Fruit fly (Drosophila melanogaster): ENCODE data around the gene Samuel.

Samuel gene

DNA sequence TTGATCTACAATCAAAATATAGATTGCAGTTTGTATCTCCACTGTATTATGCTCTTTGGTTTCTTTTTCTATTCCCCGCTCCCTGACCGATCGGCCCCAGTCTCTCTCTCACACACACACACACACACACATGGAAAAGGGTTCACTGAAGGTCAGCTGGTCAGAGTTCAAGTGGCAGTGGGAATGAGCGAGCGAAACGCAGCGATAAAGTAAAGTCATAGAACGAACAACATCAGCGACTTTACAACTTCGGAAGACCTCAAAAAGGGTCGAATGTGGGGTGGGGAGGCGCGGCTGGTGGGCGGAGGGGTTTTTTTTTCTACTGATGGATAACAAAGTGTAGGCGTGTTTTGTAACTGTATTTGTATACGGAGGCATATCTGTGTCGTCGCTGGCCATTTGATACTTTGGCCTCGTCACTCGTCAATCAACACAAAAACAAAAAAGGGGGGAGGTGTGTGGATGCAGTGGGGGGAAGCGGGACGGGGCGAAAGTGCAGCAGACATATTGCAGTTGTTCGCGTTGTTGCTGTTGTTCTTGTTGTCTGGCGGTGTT, 8.6 kb downstream of the Samuel start (continued):
- TF ChIP-seq fd96Cb (tag; optimal IDR thresholded peaks at IDR 0.05) = no peak
- peak; percentile 47 for TF ChIP-seq kni (GFP tag; optimal IDR thresholded peaks at IDR 0.05)
- 0 out of 2 replicates have a peak, but pooled peaks have one; percentile 4 for TF ChIP-seq Taf1 (GFP tag; IDR thresholded peaks at IDR 0.05)
- no peak for TF ChIP-seq CG18599 (GFP tag; optimal IDR thresholded peaks at IDR 0.05)
- no peak for TF ChIP-seq Oaz (GFP tag; IDR thresholded peaks at IDR 0.05)
- TF ChIP-seq crol (GFP tag; IDR thresholded peaks at IDR 0.05) = peak; percentile 84
- TF ChIP-seq CkIIα-i1 (GFP tag; IDR thresholded peaks at IDR 0.05) = no peak
- no peak for TF ChIP-seq gsb-n (tag; optimal IDR thresholded peaks at IDR 0.05)
- TF ChIP-seq CG9932 (GFP tag; IDR thresholded peaks at IDR 0.05) = 0 out of 2 replicates have a peak, but pooled peaks have one; percentile 1
- no peak for TF ChIP-seq Hmx (GFP tag; optimal IDR thresholded peaks at IDR 0.05)
- no peak for TF ChIP-seq CG18011 (GFP tag; optimal IDR thresholded peaks at IDR 0.05)
- TF ChIP-seq CG10274 (GFP tag; optimal IDR thresholded peaks at IDR 0.05) = no peak
- TF ChIP-seq nmo (GFP tag; optimal IDR thresholded peaks at IDR 0.05) = no peak
- TF ChIP-seq oc (tag; optimal IDR thresholded peaks at IDR 0.05) = no peak
- no peak for TF ChIP-seq Atf3 (GFP tag; optimal IDR thresholded peaks at IDR 0.05)
- TF ChIP-seq slp2 (GFP tag; optimal IDR thresholded peaks at IDR 0.05) = no peak
- no peak for TF ChIP-seq CG8944 (GFP tag; optimal IDR thresholded peaks at IDR 0.05)
- no peak for TF ChIP-seq Scr (GFP tag; IDR thresholded peaks at IDR 0.05; ENCODE audit: partially characterized antibody)
- no peak for TF ChIP-seq CG9876 (GFP tag; optimal IDR thresholded peaks at IDR 0.05)
- TF ChIP-seq CG2678 (tag; optimal IDR thresholded peaks at IDR 0.05) = no peak
- no peak for TF ChIP-seq Jarid2 (GFP tag; optimal IDR thresholded peaks at IDR 0.05)
- TF ChIP-seq chn (GFP tag; optimal IDR thresholded peaks at IDR 0.05) = no peak
- TF ChIP-seq dmrt11E (tag; optimal IDR thresholded peaks at IDR 0.05) = no peak
- TF ChIP-seq CG3847 (GFP tag; IDR thresholded peaks at IDR 0.05) = no peak
- TF ChIP-seq nerfin-2 (GFP tag; IDR thresholded peaks at IDR 0.05; ENCODE audit: partially characterized antibody) = no peak
- no peak for TF ChIP-seq salm (tag; optimal IDR thresholded peaks at IDR 0.05)
- TF ChIP-seq CG11247 (GFP tag; IDR thresholded peaks at IDR 0.05) = no peak
- no peak for TF ChIP-seq CG8765 (GFP tag; IDR thresholded peaks at IDR 0.05)
- TF ChIP-seq CG14667 (GFP tag; IDR thresholded peaks at IDR 0.05) = 0 out of 2 replicates have a peak, but pooled peaks have one; percentile 1
- no peak for TF ChIP-seq Tbp (GFP tag; optimal IDR thresholded peaks at IDR 0.05)
- TF ChIP-seq klu (GFP tag; IDR thresholded peaks at IDR 0.05) = no peak; the same call in 1 of the 2 replicates
- no peak for TF ChIP-seq Gug (GFP tag; IDR thresholded peaks at IDR 0.05)
- TF ChIP-seq CG12104 (GFP tag; optimal IDR thresholded peaks at IDR 0.05) = no peak
- no peak for TF ChIP-seq Poxn (GFP tag; IDR thresholded peaks at IDR 0.05)
- no peak for TF ChIP-seq CG8290 (GFP tag; optimal IDR thresholded peaks at IDR 0.05)
- no peak for TF ChIP-seq CG8290 (tag; optimal IDR thresholded peaks at IDR 0.05)
- TF ChIP-seq fd3F (GFP tag; optimal IDR thresholded peaks at IDR 0.05) = no peak
- TF ChIP-seq Hr78 (GFP tag; optimal IDR thresholded peaks at IDR 0.05) = peak in 1 of 2 experiments; percentile 100
- no peak for TF ChIP-seq Pdp1 (GFP tag; optimal IDR thresholded peaks at IDR 0.05)
- TF ChIP-seq wdn (GFP tag; IDR thresholded peaks at IDR 0.05) = no peak; the same call in 1 of the 2 replicates
- TF ChIP-seq CG42726 (GFP tag; IDR thresholded peaks at IDR 0.05; ENCODE audit: partially characterized antibody) = no peak
- no peak for TF ChIP-seq tx (GFP tag; optimal IDR thresholded peaks at IDR 0.05)
- TF ChIP-seq MTF-1 (GFP tag; optimal IDR thresholded peaks at IDR 0.05; ENCODE audit: borderline replicate concordance) = no peak
- no peak for TF ChIP-seq CG1603 (tag; optimal IDR thresholded peaks at IDR 0.05)
- TF ChIP-seq org-1 (GFP tag; optimal IDR thresholded peaks at IDR 0.05) = no peak
- no peak for TF ChIP-seq al (GFP tag; IDR thresholded peaks at IDR 0.05)
- no peak for TF ChIP-seq CG13775 (GFP tag; optimal IDR thresholded peaks at IDR 0.05)
- TF ChIP-seq CG5245 (GFP tag; optimal IDR thresholded peaks at IDR 0.05) = no peak
- TF ChIP-seq CG14014 (GFP tag; IDR thresholded peaks at IDR 0.05) = no peak
- TF ChIP-seq CG14050 (GFP tag; IDR thresholded peaks at IDR 0.05) = no peak
- TF ChIP-seq E2f1 (GFP tag; IDR thresholded peaks at IDR 0.05) = 0 out of 2 replicates have a peak, but pooled peaks have one; percentile 1

All from whole organism, embryonic.